Worm (Caenorhabditis elegans) whole organism, young adult: ENCODE measurements around the gene nhr-108.

Experiments
- F49E8.2 ChIP-seq: sonication (generic microtip); optimal IDR thresholded peaks from 3 replicates; lab custom pipeline; 2017; ENCODE audit warnings: missing genetic modification characterization, mild to moderate bottlenecking, missing compliant biosample characterization, antibody characterized with exemption, moderate library complexity; ENCODE audit not compliant: insufficient read depth
- T26A5.8 ChIP-seq: sonication (generic microtip); optimal IDR thresholded peaks from 2 replicates; lab custom pipeline; 2016; ENCODE audit warnings: missing genetic modification characterization, missing compliant biosample characterization
- Y95B8A.8 ChIP-seq: fragments of 200-800 bp; sonication (Bioruptor generic); IDR thresholded peaks from 2 replicates; pipeline ENCODE4 v1.3.6; 2022; ENCODE audit warnings: missing genetic modification reagents, missing genetic modification characterization, missing compliant biosample characterization
- ama-1 ChIP-seq, 3 experiments: fragments of 150-350 bp in 1 of 3; sonication (generic microtip) in 2 of 3; optimal IDR thresholded peaks; 2 replicates each; lab custom pipeline; 2014 to 2018; ENCODE audit warnings: missing biosample characterization in 2 of 3, missing genetic modification characterization in 2 of 3, missing genetic modification reagents in 2 of 3
- attf-5 ChIP-seq: fragments of 200-800 bp; sonication (Bioruptor generic); optimal IDR thresholded peaks from 2 replicates; lab custom pipeline; 2018; ENCODE audit warnings: mild to moderate bottlenecking, missing genetic modification characterization, missing compliant biosample characterization
- bed-1 ChIP-seq: fragments of 200-800 bp; sonication (Bioruptor generic); IDR thresholded peaks from 2 replicates; pipeline ENCODE4 v1.3.6; 2022; ENCODE audit warnings: missing genetic modification reagents, missing genetic modification characterization, missing compliant biosample characterization
- ccch-3 ChIP-seq: fragments of 200-800 bp; sonication (Bioruptor generic); optimal IDR thresholded peaks from 2 replicates; lab custom pipeline; 2018; ENCODE audit warnings: mild to moderate bottlenecking, missing genetic modification characterization, missing compliant biosample characterization
- cebp-2 ChIP-seq: fragments of 200-800 bp; sonication (Bioruptor generic); IDR thresholded peaks from 2 replicates; pipeline ENCODE4 v1.3.6; 2022; ENCODE audit warnings: missing genetic modification characterization, missing compliant biosample characterization
- efl-1 ChIP-seq: fragments of 150-350 bp; optimal IDR thresholded peaks from 2 replicates; lab custom pipeline; 2014; ENCODE audit warnings: missing biosample characterization, missing genetic modification reagents, missing genetic modification characterization
- hmg-20 ChIP-seq: fragments of 200-800 bp; sonication (Bioruptor generic); IDR thresholded peaks from 2 replicates; pipeline ENCODE4 v1.3.6; 2022; ENCODE audit warnings: missing genetic modification reagents, missing genetic modification characterization, missing compliant biosample characterization
- hsf-1 ChIP-seq: fragments of 200-800 bp; sonication (Bioruptor generic); IDR thresholded peaks from 2 replicates; pipeline ENCODE4 v1.3.6; 2022; ENCODE audit warnings: missing genetic modification reagents, missing genetic modification characterization, missing compliant biosample characterization
- nfya-1 ChIP-seq: sonication (generic microtip); optimal IDR thresholded peaks from 2 replicates; lab custom pipeline; 2017; ENCODE audit warnings: antibody characterized with exemption, missing compliant biosample characterization, missing genetic modification characterization, borderline replicate concordance; ENCODE audit not compliant: insufficient read depth
- unc-130 ChIP-seq: sonication (generic microtip); optimal IDR thresholded peaks from 2 replicates; lab custom pipeline; 2016; ENCODE audit warnings: missing genetic modification reagents, missing genetic modification characterization, missing compliant biosample characterization

DNA sequence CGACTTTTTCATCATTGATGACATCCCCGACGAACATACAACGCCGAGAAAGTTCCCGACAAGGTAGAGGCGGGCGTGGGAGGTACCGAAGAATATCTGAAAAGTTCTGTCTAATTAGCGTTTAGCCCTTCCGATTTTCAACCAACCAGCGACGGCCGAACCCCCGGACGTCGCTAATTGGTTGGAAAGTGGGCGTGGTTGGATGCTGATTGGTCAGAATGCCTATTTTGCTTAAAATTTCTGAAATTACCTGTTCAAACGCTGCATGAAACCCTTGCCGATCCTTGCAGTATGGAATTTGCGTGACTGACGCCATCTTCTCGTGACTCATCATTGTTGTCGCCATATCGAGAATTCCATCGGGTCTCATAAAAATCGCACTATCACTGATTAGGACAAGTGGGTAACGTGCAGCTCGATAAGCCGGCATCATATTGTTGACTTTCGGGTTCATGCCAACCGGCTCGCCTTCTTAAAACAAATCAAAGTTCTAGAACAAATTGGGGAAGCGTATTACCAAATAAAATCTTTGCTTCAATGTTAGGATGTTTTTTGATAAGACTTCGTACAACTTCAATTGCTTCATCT lies 36.5 kb downstream of the nhr-108 start:
- no peak for TF ChIP-seq nfya-1 (tag; lab: Kevin White, UChicago)
- TF ChIP-seq ama-1 (optimal IDR thresholded peaks at IDR 0.05; lab: Kevin White, UChicago): no peak
- TF ChIP-seq ama-1 (GFP tag; optimal IDR thresholded peaks at IDR 0.05; lab: Kevin White, UChicago): no peak
- TF ChIP-seq T26A5.8: no peak
- TF ChIP-seq attf-5: no peak
- no peak for TF ChIP-seq hmg-20 (GFP tag; lab: Robert Waterston, UW)
- TF ChIP-seq hsf-1: no peak
- no peak for TF ChIP-seq bed-1
- no peak for TF ChIP-seq ccch-3 (GFP tag; lab: Kevin White, UChicago)
- TF ChIP-seq efl-1: no peak
- no peak for TF ChIP-seq cebp-2 (GFP tag; lab: Robert Waterston, UW)
- TF ChIP-seq Y95B8A.8 (GFP tag; lab: Robert Waterston, UW): no peak
- TF ChIP-seq F49E8.2 (tag; lab: Kevin White, UChicago): no peak
- TF ChIP-seq unc-130 (GFP tag; lab: Kevin White, UChicago): no peak
